Worm (Caenorhabditis elegans) whole organism, L3 larva: ENCODE data around the gene dop-2.

Experiments used
- aly-2 ChIP-seq: fragments of 150-350 bp; optimal IDR thresholded peaks from 2 replicates; lab custom pipeline; 2014; ENCODE audit warnings: missing biosample characterization, missing genetic modification characterization
- ceh-28 ChIP-seq: fragments of 150-350 bp; optimal IDR thresholded peaks from 2 replicates; lab custom pipeline; 2014; ENCODE audit warnings: missing biosample characterization, missing genetic modification reagents, missing genetic modification characterization
- nhr-25 ChIP-seq: sonication (generic microtip); optimal IDR thresholded peaks from 2 replicates; lab custom pipeline; 2017; ENCODE audit warnings: missing biosample characterization, missing genetic modification characterization
- skn-1 ChIP-seq: fragments of 150-350 bp; optimal IDR thresholded peaks from 2 replicates; lab custom pipeline; 2014; ENCODE audit warnings: missing biosample characterization, missing genetic modification characterization
- unc-39 ChIP-seq: sonication (generic microtip); optimal IDR thresholded peaks from 4 replicates; lab custom pipeline; 2017; ENCODE audit warnings: missing biosample characterization, missing genetic modification characterization
- ztf-4 ChIP-seq: fragments of 150-350 bp; optimal IDR thresholded peaks from 2 replicates; lab custom pipeline; 2014; ENCODE audit warnings: missing biosample characterization, missing genetic modification characterization

- TF ChIP-seq nhr-25 (tag; lab: Kevin White, UChicago) (no peak), ztf-4 (tag; lab: Kevin White, UChicago) (no peak), skn-1 (no peak), aly-2 (tag; lab: Kevin White, UChicago) (no peak), unc-39 (tag; lab: Kevin White, UChicago) (no peak), ceh-28 (tag; lab: Kevin White, UChicago) (no peak)
Measured at ce11 chrV:9570197-9570596, 38.2 kb upstream of the dop-2 start, which contains the start of gene F25B3.5.
